Worm (Caenorhabditis elegans) whole organism, early embryonic: ENCODE data around the gene tsp-18.
"Not testable (repeated sequence)": the region's sequence is repeated elsewhere in the genome, so short reads cannot be mapped to it uniquely, and the experiment has no call there.

Experiments
- B0310.2 ChIP-seq: sonication (generic microtip); optimal IDR thresholded peaks from 2 replicates; lab custom pipeline; 2016; ENCODE audit warnings: mild to moderate bottlenecking, missing genetic modification characterization, missing compliant biosample characterization
- F13C5.2 ChIP-seq: sonication (generic microtip); optimal IDR thresholded peaks from 2 replicates; lab custom pipeline; 2017; ENCODE audit warnings: mild to moderate bottlenecking, missing genetic modification characterization, inconsistent platforms, missing compliant biosample characterization
- ama-1 ChIP-seq: fragments of 150-350 bp; optimal IDR thresholded peaks from 2 replicates; lab custom pipeline; 2014
- ceh-13 ChIP-seq: fragments of 200-800 bp; sonication (Bioruptor generic); optimal IDR thresholded peaks from 2 replicates; lab custom pipeline; 2018; ENCODE audit warnings: mild to moderate bottlenecking, missing genetic modification characterization, missing compliant biosample characterization
- ceh-36 ChIP-seq: sonication (generic microtip); optimal IDR thresholded peaks from 2 replicates; lab custom pipeline; 2016; ENCODE audit warnings: missing genetic modification characterization, inconsistent platforms, missing compliant biosample characterization
- hmg-4 ChIP-seq: fragments of 200-800 bp; sonication (Bioruptor generic); optimal IDR thresholded peaks from 2 replicates; lab custom pipeline; 2018; ENCODE audit warnings: mild to moderate bottlenecking, missing genetic modification characterization, missing compliant biosample characterization
- hnd-1 ChIP-seq: sonication (generic microtip); optimal IDR thresholded peaks from 2 replicates; lab custom pipeline; 2016; ENCODE audit warnings: missing genetic modification characterization, missing compliant biosample characterization
- tbx-11 ChIP-seq: fragments of 200-800 bp; sonication (Bioruptor generic); IDR thresholded peaks from 2 replicates; pipeline ENCODE4 v1.3.6; 2022; ENCODE audit warnings: missing genetic modification characterization, missing compliant biosample characterization

DNA sequence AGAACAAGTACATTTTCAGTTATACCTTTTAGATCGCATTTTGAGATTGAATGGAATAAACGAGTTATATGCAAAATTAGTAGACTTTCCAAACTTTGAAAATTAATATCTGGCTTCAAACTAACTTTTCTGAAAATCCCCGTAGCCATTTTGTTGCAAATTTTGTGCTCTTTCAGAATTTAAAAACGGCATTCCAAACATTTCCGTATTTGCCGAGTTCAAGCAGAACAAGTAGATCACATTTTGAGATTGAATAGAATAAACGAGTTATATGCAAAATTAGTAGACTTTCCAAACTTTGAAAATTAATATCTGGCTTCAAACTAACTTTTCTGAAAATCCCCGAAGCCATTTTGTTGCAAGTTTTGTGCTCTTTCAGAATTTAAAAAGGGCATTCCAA is 27.8 kb upstream of the tsp-18 start, which contains the start of gene F55C12.2:
- TF ChIP-seq tbx-11 (GFP tag; lab: Robert Waterston, UW); ama-1 (lab: Kevin White, UChicago); hnd-1 (tag; lab: Kevin White, UChicago); ceh-36 (tag; lab: Kevin White, UChicago); ceh-13; F13C5.2 (tag; lab: Kevin White, UChicago); B0310.2 (tag; lab: Kevin White, UChicago); hmg-4 (GFP tag; lab: Kevin White, UChicago): not testable (repeated sequence)
